Fruit fly (Drosophila melanogaster) whole organism, embryonic: ENCODE measurements around the gene Sas-6.

Source experiments
- ATbp ChIP-seq: fragments of 200-800 bp; sonication (Bioruptor generic); optimal IDR thresholded peaks from 2 replicates; lab custom pipeline; 2017; ENCODE audit warnings: missing biosample characterization, mild to moderate bottlenecking, missing genetic modification characterization, missing genetic modification reagents
- Asciz ChIP-seq: fragments of 200-800 bp; sonication (Bioruptor generic); optimal IDR thresholded peaks from 2 replicates; lab custom pipeline; 2017; ENCODE audit warnings: missing biosample characterization, mild to moderate bottlenecking, missing genetic modification characterization, missing genetic modification reagents
- Awh ChIP-seq: fragments of 200-800 bp; sonication (Bioruptor generic); IDR thresholded peaks from 2 replicates; pipeline ENCODE4, ENCODE4 v1.3.6; 2022; ENCODE audit warnings: missing biosample characterization, missing genetic modification characterization
- CG10366 ChIP-seq: fragments of 200-800 bp; sonication (Bioruptor generic); IDR thresholded peaks from 2 replicates; pipeline ENCODE4 v1.3.6; 2022; ENCODE audit warnings: missing biosample characterization, missing genetic modification characterization
- CG10565 ChIP-seq: fragments of 200-800 bp; sonication (Bioruptor generic); optimal IDR thresholded peaks from 3 replicates; lab custom pipeline; 2016; ENCODE audit warnings: missing biosample characterization, mild to moderate bottlenecking, missing genetic modification characterization
- CG10979 ChIP-seq: fragments of 200-800 bp; sonication (Bioruptor generic); optimal IDR thresholded peaks from 2 replicates; lab custom pipeline; 2018; ENCODE audit warnings: missing biosample characterization, mild to moderate bottlenecking, missing genetic modification characterization, moderate library complexity
- CG11398 ChIP-seq: fragments of 200-800 bp; sonication (Bioruptor generic); optimal IDR thresholded peaks from 2 replicates; lab custom pipeline; 2016; ENCODE audit warnings: missing biosample characterization, missing genetic modification characterization
- CG11560 ChIP-seq: fragments of 200-800 bp; sonication (Bioruptor generic); IDR thresholded peaks from 3 replicates; pipeline ENCODE4 v1.3.6; 2022; ENCODE audit warnings: missing biosample characterization, missing genetic modification characterization
- CG11723 ChIP-seq: fragments of 200-800 bp; sonication (Bioruptor generic); optimal IDR thresholded peaks from 2 replicates; lab custom pipeline; 2017; ENCODE audit warnings: missing biosample characterization, mild to moderate bottlenecking, missing genetic modification characterization
- CG12744 ChIP-seq: fragments of 200-800 bp; sonication (Bioruptor generic); optimal IDR thresholded peaks from 2 replicates; lab custom pipeline; 2016; ENCODE audit warnings: missing biosample characterization, missing genetic modification characterization
- CG12769 ChIP-seq: fragments of 200-800 bp; sonication (Bioruptor generic); optimal IDR thresholded peaks from 2 replicates; lab custom pipeline; 2019; ENCODE audit warnings: missing biosample characterization, mild to moderate bottlenecking, missing genetic modification characterization, moderate library complexity
- CG14050 ChIP-seq: fragments of 200-800 bp; sonication (Bioruptor generic); IDR thresholded peaks from 3 replicates; pipeline ENCODE4 v1.3.6; 2022; ENCODE audit warnings: missing biosample characterization, missing genetic modification characterization
- CG1647 ChIP-seq: fragments of 200-800 bp; sonication (Bioruptor generic); optimal IDR thresholded peaks from 3 replicates; lab custom pipeline; 2016; ENCODE audit warnings: missing biosample characterization, missing genetic modification characterization
- CG17829 ChIP-seq: fragments of 200-800 bp; optimal IDR thresholded peaks from 2 replicates; lab custom pipeline; 2019; ENCODE audit warnings: missing biosample characterization, mild to moderate bottlenecking, missing genetic modification characterization, moderate library complexity
- CG18476 ChIP-seq: fragments of 200-800 bp; sonication (Bioruptor generic); optimal IDR thresholded peaks from 2 replicates; lab custom pipeline; 2016; ENCODE audit warnings: missing biosample characterization, mild to moderate bottlenecking, missing genetic modification characterization
- CG18764 ChIP-seq: fragments of 200-800 bp; sonication (Bioruptor generic); optimal IDR thresholded peaks from 3 replicates; lab custom pipeline; 2016; ENCODE audit warnings: missing biosample characterization, missing genetic modification characterization
- CG6689 ChIP-seq: fragments of 200-800 bp; sonication (Bioruptor generic); IDR thresholded peaks from 2 replicates; pipeline ENCODE4 v1.3.6; 2022; ENCODE audit warnings: missing biosample characterization, missing genetic modification characterization
- CG8290 ChIP-seq, 3 experiments: fragments of 200-800 bp; sonication (Bioruptor generic); optimal IDR thresholded peaks; 2 replicates each; lab custom pipeline; 2016 to 2019; ENCODE audit warnings: missing biosample characterization in 3 of 3, missing genetic modification characterization in 3 of 3, mild to moderate bottlenecking in 2 of 3, moderate library complexity in 1 of 3
- CG8359 ChIP-seq: fragments of 200-800 bp; sonication (Bioruptor generic); optimal IDR thresholded peaks from 2 replicates; lab custom pipeline; 2017; ENCODE audit warnings: missing biosample characterization, mild to moderate bottlenecking, missing genetic modification characterization, borderline replicate concordance
- CG9215 ChIP-seq: fragments of 200-800 bp; sonication (Bioruptor generic); IDR thresholded peaks from 2 replicates; pipeline ENCODE4 v1.3.6; 2022; ENCODE audit warnings: missing biosample characterization, missing genetic modification characterization
- CG9932 ChIP-seq: fragments of 200-800 bp; sonication (Bioruptor generic); IDR thresholded peaks from 2 replicates; pipeline ENCODE4 v1.3.6; 2022; ENCODE audit warnings: missing biosample characterization, missing genetic modification characterization
- Dref ChIP-seq: fragments of 200-800 bp; sonication (Bioruptor generic); IDR thresholded peaks from 2 replicates; pipeline ENCODE4 v1.3.6; 2022; ENCODE audit warnings: missing biosample characterization, missing genetic modification characterization
- HLH54F ChIP-seq: fragments of 200-800 bp; sonication (Bioruptor generic); optimal IDR thresholded peaks from 3 replicates; lab custom pipeline; 2016; ENCODE audit warnings: missing biosample characterization, missing genetic modification characterization
- NC2β ChIP-seq: fragments of 200-800 bp; sonication (Bioruptor generic); optimal IDR thresholded peaks from 2 replicates; lab custom pipeline; 2016; ENCODE audit warnings: missing biosample characterization, missing genetic modification characterization
- Oli ChIP-seq: fragments of 200-800 bp; sonication (Bioruptor generic); optimal IDR thresholded peaks from 2 replicates; lab custom pipeline; 2018; ENCODE audit warnings: missing biosample characterization, mild to moderate bottlenecking, missing genetic modification characterization, moderate library complexity
- Side ChIP-seq: fragments of 200-800 bp; sonication (Bioruptor generic); optimal IDR thresholded peaks from 2 replicates; lab custom pipeline; 2016; ENCODE audit warnings: missing biosample characterization, missing genetic modification characterization
- Trl ChIP-seq, 3 experiments: fragments of >200 bp in 2 of 3; fragments of 200-800 bp in 1 of 3; sonication (Bioruptor generic) in 1 of 3; optimal IDR thresholded peaks; 2 replicates in 1 of 3; 3 replicates in 2 of 3; lab custom pipeline; 2016 to 2017; ENCODE audit warnings: missing biosample characterization in 1 of 3, missing genetic modification characterization in 1 of 3
- az2 ChIP-seq: fragments of 200-800 bp; sonication (Bioruptor generic); optimal IDR thresholded peaks from 3 replicates; lab custom pipeline; 2016; ENCODE audit warnings: missing biosample characterization, missing genetic modification characterization
- bigmax ChIP-seq: fragments of 200-800 bp; sonication (Bioruptor generic); optimal IDR thresholded peaks from 2 replicates; lab custom pipeline; 2018; ENCODE audit warnings: missing biosample characterization, mild to moderate bottlenecking, missing genetic modification characterization
- br ChIP-seq: fragments of >200 bp; optimal IDR thresholded peaks from 2 replicates; lab custom pipeline; 2017
- chn ChIP-seq: fragments of 200-800 bp; sonication (Bioruptor generic); optimal IDR thresholded peaks from 2 replicates; lab custom pipeline; 2016; ENCODE audit warnings: missing biosample characterization, missing genetic modification characterization
- crp ChIP-seq, 2 experiments: fragments of 200-800 bp; sonication (Bioruptor generic); optimal IDR thresholded peaks; 2 replicates in 1 of 2; 3 replicates in 1 of 2; lab custom pipeline; 2017; ENCODE audit warnings: missing biosample characterization in 2 of 2, missing genetic modification characterization in 2 of 2, mild to moderate bottlenecking in 1 of 2, moderate library complexity in 1 of 2
- da ChIP-seq: fragments of 200-800 bp; sonication (Bioruptor generic); optimal IDR thresholded peaks from 2 replicates; lab custom pipeline; 2016; ENCODE audit warnings: missing biosample characterization, missing genetic modification characterization
- danr ChIP-seq: fragments of 200-800 bp; sonication (Bioruptor generic); IDR thresholded peaks from 2 replicates; pipeline ENCODE4 v1.3.6; 2022; ENCODE audit warnings: missing biosample characterization, missing genetic modification characterization
- dmrt99B ChIP-seq: fragments of 200-800 bp; sonication (Bioruptor generic); optimal IDR thresholded peaks from 2 replicates; lab custom pipeline; 2018; ENCODE audit warnings: missing biosample characterization, mild to moderate bottlenecking, missing genetic modification characterization, moderate library complexity
- fd102C ChIP-seq: fragments of 200-800 bp; sonication (Bioruptor generic); optimal IDR thresholded peaks from 2 replicates; lab custom pipeline; 2018; ENCODE audit warnings: missing biosample characterization, mild to moderate bottlenecking, missing genetic modification characterization, moderate library complexity
- grau ChIP-seq: fragments of 200-800 bp; optimal IDR thresholded peaks from 3 replicates; lab custom pipeline; 2019; ENCODE audit warnings: missing biosample characterization, mild to moderate bottlenecking, missing genetic modification characterization, moderate library complexity
- grn ChIP-seq: fragments of 200-800 bp; sonication (Bioruptor generic); optimal IDR thresholded peaks from 3 replicates; lab custom pipeline; 2017; ENCODE audit warnings: missing biosample characterization, missing genetic modification characterization
- gt ChIP-seq: fragments of 200-800 bp; sonication (Bioruptor generic); IDR thresholded peaks from 2 replicates; pipeline ENCODE4 v1.3.6; 2022; ENCODE audit warnings: missing biosample characterization, missing genetic modification characterization
- hkb ChIP-seq, 2 experiments: fragments of 200-800 bp in 1 of 2; fragments of >200 bp in 1 of 2; sonication (Bioruptor generic) in 1 of 2; IDR thresholded peaks in 1 of 2; optimal IDR thresholded peaks in 1 of 2; 2 replicates each; pipeline versions ENCODE4 v1.3.6 to Lab custom; 2017 to 2022; ENCODE audit warnings: missing biosample characterization in 1 of 2, missing genetic modification characterization in 1 of 2
- hth ChIP-seq: fragments of >200 bp; optimal IDR thresholded peaks from 2 replicates; lab custom pipeline; 2017; ENCODE audit warnings: inconsistent platforms
- nom ChIP-seq: fragments of 200-800 bp; sonication (Bioruptor generic); optimal IDR thresholded peaks from 2 replicates; lab custom pipeline; 2017; ENCODE audit warnings: missing biosample characterization, missing genetic modification characterization, mild to moderate bottlenecking, moderate library complexity, missing genetic modification reagents
- sisA ChIP-seq: fragments of 200-800 bp; sonication (Bioruptor generic); IDR thresholded peaks from 2 replicates; pipeline ENCODE4 v1.3.6; 2022; ENCODE audit warnings: missing biosample characterization, missing genetic modification characterization
- slou ChIP-seq: fragments of 200-800 bp; sonication (Bioruptor generic); optimal IDR thresholded peaks from 3 replicates; lab custom pipeline; 2016; ENCODE audit warnings: missing biosample characterization, missing genetic modification characterization
- tna ChIP-seq: fragments of 200-800 bp; sonication (Bioruptor generic); IDR thresholded peaks from 2 replicates; pipeline ENCODE4 v1.3.6; 2022; ENCODE audit warnings: missing biosample characterization, missing genetic modification characterization; ENCODE audit not compliant: partially characterized antibody
- toy ChIP-seq: fragments of 200-800 bp; sonication (Bioruptor generic); IDR thresholded peaks from 2 replicates; pipeline ENCODE4 v1.3.6; 2022; ENCODE audit warnings: missing biosample characterization, missing genetic modification characterization
- usp ChIP-seq: fragments of >200 bp; optimal IDR thresholded peaks from 2 replicates; lab custom pipeline; 2017; ENCODE audit warnings: missing biosample characterization, missing genetic modification characterization
- vvl ChIP-seq: fragments of 200-800 bp; sonication (Bioruptor generic); IDR thresholded peaks from 2 replicates; pipeline ENCODE4 v1.3.6; 2022; ENCODE audit warnings: missing biosample characterization, missing genetic modification characterization
- z ChIP-seq: fragments of 200-800 bp; sonication (Bioruptor generic); IDR thresholded peaks from 3 replicates; pipeline ENCODE4 v1.3.6; 2022; ENCODE audit warnings: missing biosample characterization, missing genetic modification characterization
- zen2 ChIP-seq: fragments of 200-800 bp; sonication (Bioruptor generic); IDR thresholded peaks from 3 replicates; pipeline ENCODE4 v1.3.6; 2022; ENCODE audit warnings: missing biosample characterization, missing genetic modification characterization; ENCODE audit not compliant: partially characterized antibody

The Sas-6 gene

dm6 chr3R:29983073-29983544 lies 12.0 kb upstream of the Sas-6 start, which contains the start of gene CG7896 (continued):
- TF ChIP-seq CG6689 (GFP tag; lab: Robert Waterston, UW) (peak; percentile 76), da (GFP tag; lab: Kevin White, UChicago) (no peak), CG12769 (tag; lab: Kevin White, UChicago) (peak; percentile 67), CG11723 (GFP tag; lab: Kevin White, UChicago) (peak; percentile 52), HLH54F (GFP tag; lab: Kevin White, UChicago) (peak; percentile 1), z (GFP tag; lab: Robert Waterston, UW) (no peak), vvl (GFP tag; lab: Robert Waterston, UW) (peak; percentile 90), Side (no peak), hth (lab: Kevin White, UChicago) (no peak), chn (GFP tag; lab: Kevin White, UChicago) (no peak), tna (no peak), usp (GFP tag; lab: Kevin White, UChicago) (no peak), CG18476 (GFP tag; lab: Kevin White, UChicago) (peak; percentile 11), gt (GFP tag; lab: Robert Waterston, UW) (peak; percentile 34; the same call in 1 of the 2 replicates), Trl (optimal IDR thresholded peaks at IDR 0.05; lab: Kevin White, UChicago) (peak in 1 of 2 experiments; percentile 26), Trl (GFP tag; optimal IDR thresholded peaks at IDR 0.05; lab: Kevin White, UChicago) (no peak), CG8290 (GFP tag; optimal IDR thresholded peaks at IDR 0.05; lab: Kevin White, UChicago) (peak; percentile 47), CG8290 (tag; optimal IDR thresholded peaks at IDR 0.05; lab: Kevin White, UChicago) (peak in 1 of 2 experiments; percentile 8), CG8359 (GFP tag; lab: Kevin White, UChicago) (no peak), zen2 (GFP tag; lab: Robert Waterston, UW) (no peak), nom (peak; percentile 64), CG9215 (GFP tag; lab: Robert Waterston, UW) (peak; percentile 78), Awh (GFP tag; lab: Robert Waterston, UW) (peak; percentile 66), CG17829 (tag; lab: Kevin White, UChicago) (peak; percentile 86), Oli (tag; lab: Kevin White, UChicago) (peak; percentile 71), slou (GFP tag; lab: Kevin White, UChicago) (peak; percentile 62), Asciz (GFP tag; lab: Kevin White, UChicago) (peak; percentile 4), sisA (peak; percentile 76), hkb (optimal IDR thresholded peaks at IDR 0.05; lab: Kevin White, UChicago) (no peak), hkb (GFP tag; IDR thresholded peaks at IDR 0.05; lab: Robert Waterston, UW) (peak; percentile 88), CG18764 (GFP tag; lab: Kevin White, UChicago) (no peak), CG12744 (no peak), dmrt99B (tag; lab: Kevin White, UChicago) (peak; percentile 75), CG1647 (GFP tag; lab: Kevin White, UChicago) (no peak), az2 (GFP tag; lab: Kevin White, UChicago) (peak; percentile 69), grau (peak; percentile 69), CG14050 (GFP tag; lab: Robert Waterston, UW) (peak; percentile 71; the same call in 2 of the 3 replicates), CG11398 (GFP tag; lab: Kevin White, UChicago) (no peak), br (lab: Kevin White, UChicago) (no peak), CG10366 (GFP tag; lab: Robert Waterston, UW) (peak; percentile 73), danr (peak; percentile 73), CG10979 (tag; lab: Kevin White, UChicago) (peak; percentile 71), NC2β (no peak), ATbp (GFP tag; lab: Kevin White, UChicago) (peak; percentile 47), crp (GFP tag; optimal IDR thresholded peaks at IDR 0.05; lab: Kevin White, UChicago) (peak in 1 of 2 experiments; percentile 11), CG10565 (GFP tag; lab: Kevin White, UChicago) (no peak), Dref (no peak), CG9932 (peak; percentile 83), grn (no peak), toy (GFP tag; lab: Robert Waterston, UW) (peak; percentile 45; the same call in 1 of the 2 replicates), fd102C (GFP tag; lab: Kevin White, UChicago) (no peak), CG11560 (tag; lab: Robert Waterston, UW) (no peak), bigmax (GFP tag; lab: Kevin White, UChicago) (no peak)
